Fruit fly (Drosophila melanogaster): ENCODE measurements around the gene CG32512.

DNA sequence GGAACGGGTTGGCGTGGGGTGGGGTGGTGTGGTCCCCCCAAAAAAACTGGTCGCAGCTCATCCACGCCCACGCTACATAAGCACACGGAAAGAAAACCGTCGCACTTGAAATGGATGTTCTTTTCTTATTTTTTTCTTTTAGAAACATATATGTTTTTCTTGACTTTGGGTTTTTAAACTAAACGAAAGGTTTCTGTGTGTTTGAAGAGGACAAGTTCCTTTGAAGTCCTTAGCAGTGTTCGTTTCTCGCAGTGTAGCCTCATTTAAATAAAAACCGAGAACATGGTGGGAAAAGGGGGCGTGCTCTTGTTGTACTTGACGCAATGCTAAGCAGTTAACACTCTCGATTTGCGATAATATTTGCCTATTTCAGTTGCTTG, 7.0 kb upstream of the CG32512 start:
- TF ChIP-seq CG8478 (optimal IDR thresholded peaks at IDR 0.05) (no peak), CTCF (optimal IDR thresholded peaks at IDR 0.05) (no peak)
